Fruit fly (Drosophila melanogaster) whole organism, wandering third instar larva: Measurements from ENCODE around the gene gammaTub37C.

ENCODE experiments used
- Abd-B ChIP-seq: fragments of >200 bp; optimal IDR thresholded peaks from 2 replicates; lab custom pipeline; 2017; ENCODE audit warnings: missing biosample characterization, missing genetic modification characterization
- CG9705 ChIP-seq: fragments of 200-800 bp; sonication (Bioruptor generic); optimal IDR thresholded peaks from 2 replicates; lab custom pipeline; 2018; ENCODE audit warnings: missing biosample characterization, mild to moderate bottlenecking, missing genetic modification characterization
- Dfd ChIP-seq: fragments of >200 bp; optimal IDR thresholded peaks from 2 replicates; lab custom pipeline; 2017; ENCODE audit warnings: missing biosample characterization, missing genetic modification characterization
- Dif ChIP-seq: fragments of 200-275, 200-300 bp; sonication (Bioruptor generic); optimal IDR thresholded peaks from 2 replicates; lab custom pipeline; 2018; ENCODE audit warnings: missing biosample characterization, missing genetic modification characterization; ENCODE audit not compliant: partially characterized antibody
- GATAd ChIP-seq: sonication (Bioruptor generic); optimal IDR thresholded peaks from 2 replicates; lab custom pipeline; 2016; ENCODE audit warnings: missing biosample characterization, missing genetic modification characterization
- HLH106 ChIP-seq: fragments of 200-800 bp; optimal IDR thresholded peaks from 3 replicates; lab custom pipeline; 2019; ENCODE audit warnings: missing biosample characterization, mild to moderate bottlenecking, missing genetic modification characterization, moderate library complexity
- Hnf4 ChIP-seq: fragments of 200-800 bp; sonication (Bioruptor generic); optimal IDR thresholded peaks from 2 replicates; lab custom pipeline; 2016; ENCODE audit warnings: missing biosample characterization, mild to moderate bottlenecking, missing genetic modification characterization
- Mio ChIP-seq: sonication (Bioruptor generic); optimal IDR thresholded peaks from 2 replicates; lab custom pipeline; 2016; ENCODE audit warnings: missing biosample characterization, missing genetic modification characterization
- N ChIP-seq: fragments of >200 bp; optimal IDR thresholded peaks from 2 replicates; lab custom pipeline; 2018; ENCODE audit warnings: missing biosample characterization, missing external identifiers, missing genetic modification characterization
- OdsH ChIP-seq: fragments of 200-800 bp; sonication (Bioruptor generic); optimal IDR thresholded peaks from 2 replicates; lab custom pipeline; 2016; ENCODE audit warnings: missing biosample characterization, mild to moderate bottlenecking, missing genetic modification characterization
- Rel ChIP-seq, 2 experiments: fragments of 200-800 bp; sonication (Bioruptor generic) in 1 of 2; optimal IDR thresholded peaks; 2 replicates in 1 of 2; 3 replicates in 1 of 2; lab custom pipeline; 2016 to 2019; ENCODE audit warnings: mild to moderate bottlenecking in 2 of 2, missing biosample characterization in 2 of 2, missing genetic modification characterization in 2 of 2, moderate library complexity in 1 of 2
- Sp1 ChIP-seq: fragments of 200-800 bp; sonication (Bioruptor generic); optimal IDR thresholded peaks from 3 replicates; lab custom pipeline; 2019; ENCODE audit warnings: missing biosample characterization, mild to moderate bottlenecking, missing genetic modification characterization, moderate library complexity
- br ChIP-seq: fragments of 200-800 bp; sonication (Bioruptor generic); optimal IDR thresholded peaks from 2 replicates; lab custom pipeline; 2016; ENCODE audit warnings: missing biosample characterization, missing genetic modification characterization
- dl ChIP-seq, 2 experiments: fragments of 175-275, 200-275 bp in 1 of 2; fragments of 200-275 bp in 1 of 2; sonication (Bioruptor generic); optimal IDR thresholded peaks; lab custom pipeline; 2018; ENCODE audit warnings: mild to moderate bottlenecking in 2 of 2, missing biosample characterization in 2 of 2, missing genetic modification characterization in 2 of 2, moderate library complexity in 2 of 2; ENCODE audit not compliant: partially characterized antibody in 2 of 2, insufficient read depth in 1 of 2
- dmrt93B ChIP-seq: fragments of 200-800 bp; sonication (Bioruptor generic); optimal IDR thresholded peaks from 2 replicates; lab custom pipeline; 2018; ENCODE audit warnings: missing biosample characterization, mild to moderate bottlenecking, missing genetic modification characterization
- dsf ChIP-seq: sonication (Bioruptor generic); optimal IDR thresholded peaks from 2 replicates; lab custom pipeline; 2016; ENCODE audit warnings: missing biosample characterization, missing genetic modification characterization, borderline replicate concordance
- ey ChIP-seq: fragments of 200-800 bp; sonication (Bioruptor generic); optimal IDR thresholded peaks from 2 replicates; lab custom pipeline; 2016; ENCODE audit warnings: missing biosample characterization, missing genetic modification characterization
- foxo ChIP-seq, 2 experiments: fragments of 200-800 bp; sonication (Bioruptor generic); optimal IDR thresholded peaks; 2 replicates in 1 of 2; 3 replicates in 1 of 2; lab custom pipeline; 2016 to 2017; ENCODE audit warnings: missing biosample characterization in 2 of 2, missing genetic modification characterization in 2 of 2
- fru ChIP-seq: fragments of 200-800 bp; sonication (Bioruptor generic); optimal IDR thresholded peaks from 3 replicates; lab custom pipeline; 2016; ENCODE audit warnings: missing biosample characterization, mild to moderate bottlenecking, missing genetic modification characterization
- h ChIP-seq: fragments of 200-800 bp; sonication (Bioruptor generic); optimal IDR thresholded peaks from 3 replicates; lab custom pipeline; 2016; ENCODE audit warnings: missing biosample characterization, mild to moderate bottlenecking, missing genetic modification characterization
- jim ChIP-seq: fragments of 175-275, 200-325 bp; sonication (Bioruptor generic); optimal IDR thresholded peaks from 2 replicates; lab custom pipeline; 2016; ENCODE audit warnings: missing biosample characterization, mild to moderate bottlenecking, missing genetic modification characterization
- lola ChIP-seq: fragments of >200 bp; optimal IDR thresholded peaks from 2 replicates; lab custom pipeline; 2017; ENCODE audit warnings: missing biosample characterization, missing genetic modification characterization
- pan ChIP-seq: fragments of >200 bp; optimal IDR thresholded peaks from 2 replicates; lab custom pipeline; 2017
- rgr ChIP-seq: fragments of 200-800 bp; sonication (Bioruptor generic); optimal IDR thresholded peaks from 3 replicates; lab custom pipeline; 2016; ENCODE audit warnings: missing biosample characterization, mild to moderate bottlenecking, missing genetic modification characterization
- sage ChIP-seq: fragments of 200-800 bp; sonication (Bioruptor generic); optimal IDR thresholded peaks from 2 replicates; lab custom pipeline; 2016; ENCODE audit warnings: missing biosample characterization, mild to moderate bottlenecking, missing genetic modification characterization
- sv ChIP-seq: fragments of 200-800 bp; sonication (Bioruptor generic); optimal IDR thresholded peaks from 3 replicates; lab custom pipeline; 2016; ENCODE audit warnings: missing biosample characterization, missing genetic modification characterization
- usp ChIP-seq: fragments of >200 bp; optimal IDR thresholded peaks from 2 replicates; lab custom pipeline; 2017; ENCODE audit warnings: missing biosample characterization, missing genetic modification characterization

Gene gammaTub37C

dm6 chr2L:19141435-19142126, 43.9 kb downstream of the gammaTub37C start (continued):
- TF ChIP-seq dmrt93B, result peak; percentile 81
- TF ChIP-seq pan (lab: Kevin White, UChicago), result no peak
- peak; percentile 91 for TF ChIP-seq h (GFP tag; lab: Kevin White, UChicago)
- TF ChIP-seq Hnf4 (GFP tag; lab: Kevin White, UChicago), result peak; percentile 74
- TF ChIP-seq Dif (GFP tag; lab: Kevin White, UChicago), result peak; percentile 10
- no peak for TF ChIP-seq Mio (GFP tag; lab: Kevin White, UChicago)
- peak; percentile 87 for TF ChIP-seq rgr
- TF ChIP-seq lola (GFP tag; lab: Kevin White, UChicago), result no peak
- TF ChIP-seq Rel (GFP tag; optimal IDR thresholded peaks at IDR 0.05; lab: Kevin White, UChicago), result peak; percentile 56
- peak; percentile 26 for TF ChIP-seq Rel (tag; optimal IDR thresholded peaks at IDR 0.05; lab: Kevin White, UChicago)
- TF ChIP-seq usp (GFP tag; lab: Kevin White, UChicago), result no peak
- peak; percentile 91 for TF ChIP-seq HLH106 (tag; lab: Kevin White, UChicago)
- TF ChIP-seq dl (GFP tag; optimal IDR thresholded peaks at IDR 0.05; lab: Kevin White, UChicago; ENCODE audit: insufficient read depth in 1 of 2, partially characterized antibody in 2 of 2), result no peak
- TF ChIP-seq N (GFP tag; lab: Kevin White, UChicago), result no peak
- TF ChIP-seq, all 38 proteins: peak for 25

dm6 chr2L:19140984-19141262, 44.6 kb downstream of the gammaTub37C start:
- TF ChIP-seq GATAd (GFP tag; lab: Kevin White, UChicago) (no peak), Abd-B (no peak), HLH106 (tag; lab: Kevin White, UChicago) (peak; percentile 39), OdsH (GFP tag; lab: Kevin White, UChicago) (peak; percentile 15), CG9705 (no peak), ey (GFP tag; lab: Kevin White, UChicago) (peak; percentile 47), fru (GFP tag; lab: Kevin White, UChicago) (peak; percentile 24), h (GFP tag; lab: Kevin White, UChicago) (peak; percentile 61), br (GFP tag; lab: Kevin White, UChicago) (peak; percentile 36), sage (no peak), sv (peak; percentile 48), dmrt93B (peak; percentile 0)

dm6 chr2L:19140257-19140983, 45.1 kb downstream of the gammaTub37C start:
- TF ChIP-seq HLH106 (tag; lab: Kevin White, UChicago) (peak; percentile 55), dmrt93B (peak; percentile 15), CG9705 (no peak), fru (GFP tag; lab: Kevin White, UChicago) (peak; percentile 76), Rel (GFP tag; optimal IDR thresholded peaks at IDR 0.05; lab: Kevin White, UChicago) (no peak), Rel (tag; optimal IDR thresholded peaks at IDR 0.05; lab: Kevin White, UChicago) (peak; percentile 23), foxo (GFP tag; optimal IDR thresholded peaks at IDR 0.05; lab: Kevin White, UChicago) (peak in 1 of 2 experiments; percentile 76), dsf (GFP tag; lab: Kevin White, UChicago) (no peak), Sp1 (GFP tag; lab: Kevin White, UChicago) (peak; percentile 66)
- TF ChIP-seq, all 38 proteins: peak for 6

dm6 chr2L:19139751-19140150, 45.8 kb downstream of the gammaTub37C start:
- TF ChIP-seq usp (GFP tag; lab: Kevin White, UChicago) (no peak), Dif (GFP tag; lab: Kevin White, UChicago) (no peak), Dfd (GFP tag; lab: Kevin White, UChicago) (no peak), br (GFP tag; lab: Kevin White, UChicago) (no peak)

- TF ChIP-seq h (GFP tag; lab: Kevin White, UChicago), result no peak
- no peak for TF ChIP-seq Rel (GFP tag; optimal IDR thresholded peaks at IDR 0.05; lab: Kevin White, UChicago)
- peak; percentile 13 for TF ChIP-seq Rel (tag; optimal IDR thresholded peaks at IDR 0.05; lab: Kevin White, UChicago)
- TF ChIP-seq sage, result no peak
- TF ChIP-seq fru (GFP tag; lab: Kevin White, UChicago), result no peak
- TF ChIP-seq Dfd (GFP tag; lab: Kevin White, UChicago), result peak; percentile 69
- TF ChIP-seq ey (GFP tag; lab: Kevin White, UChicago), result no peak
- TF ChIP-seq jim (GFP tag; lab: Kevin White, UChicago), result no peak
- no peak for TF ChIP-seq Dif (GFP tag; lab: Kevin White, UChicago)
- TF ChIP-seq dmrt93B, result no peak
Measured at dm6 chr2L:19138361-19139041, 47.0 kb downstream of the gammaTub37C start.
